Worm (Caenorhabditis elegans) whole organism, L4 larva: ENCODE measurements around the gene C25H3.7.
A peak's percentile ranks its signal among the peaks of the same experiment; 100 is the strongest.

Experiments
- D1046.2 ChIP-seq: fragments of 200-800 bp; sonication (Bioruptor generic); IDR thresholded peaks from 2 replicates; pipeline ENCODE4 v1.3.6; 2022; ENCODE audit warnings: missing genetic modification characterization, missing compliant biosample characterization
- F37D6.2 ChIP-seq: sonication (generic microtip); optimal IDR thresholded peaks from 2 replicates; lab custom pipeline; 2016; ENCODE audit warnings: mild to moderate bottlenecking, missing genetic modification characterization, missing compliant biosample characterization
- F44E2.7 ChIP-seq: fragments of 200-800 bp; sonication (Bioruptor generic); IDR thresholded peaks from 2 replicates; pipeline ENCODE4 v2.1.2; 2022; ENCODE audit warnings: missing genetic modification characterization, missing compliant biosample characterization
- F49E8.2 ChIP-seq: sonication (generic microtip); optimal IDR thresholded peaks from 2 replicates; lab custom pipeline; 2016; ENCODE audit warnings: missing compliant biosample characterization, mild to moderate bottlenecking, missing genetic modification characterization, borderline replicate concordance
- R02D3.7 ChIP-seq: fragments of 150-350 bp; sonication (generic microtip); optimal IDR thresholded peaks from 3 replicates; lab custom pipeline; 2014; ENCODE audit warnings: missing biosample characterization, missing genetic modification characterization
- T20F7.1 ChIP-seq: fragments of 200-800 bp; sonication (Bioruptor generic); optimal IDR thresholded peaks from 2 replicates; lab custom pipeline; 2018; ENCODE audit warnings: mild to moderate bottlenecking, missing genetic modification characterization, missing compliant biosample characterization
- T26A8.4 ChIP-seq: fragments of 200-800 bp; sonication (Bioruptor generic); IDR thresholded peaks from 2 replicates; pipeline ENCODE4 v1.3.6; 2022; ENCODE audit warnings: missing genetic modification characterization, missing compliant biosample characterization
- Y48G9A.11 ChIP-seq: fragments of 200-800 bp; sonication (Bioruptor generic); IDR thresholded peaks from 2 replicates; pipeline ENCODE4 v1.3.6; 2022; ENCODE audit warnings: missing genetic modification reagents, missing genetic modification characterization, missing compliant biosample characterization
- Y5F2A.4 ChIP-seq: fragments of 200-800 bp; sonication (Bioruptor generic); optimal IDR thresholded peaks from 2 replicates; lab custom pipeline; 2018; ENCODE audit warnings: mild to moderate bottlenecking, missing genetic modification characterization, missing compliant biosample characterization
- Y75B8A.6 ChIP-seq: fragments of 200-800 bp; sonication (Bioruptor generic); IDR thresholded peaks from 2 replicates; pipeline ENCODE4 v1.3.6; 2022; ENCODE audit warnings: missing genetic modification reagents, missing genetic modification characterization, missing compliant biosample characterization
- aha-1 ChIP-seq: fragments of 150-350 bp; peaks from one replicate; lab custom pipeline; 2014; ENCODE audit warnings: missing biosample characterization, missing genetic modification characterization
- aly-2 ChIP-seq: sonication (generic microtip); optimal IDR thresholded peaks from 2 replicates; lab custom pipeline; 2018; ENCODE audit warnings: missing biosample characterization, missing genetic modification characterization
- ama-1 ChIP-seq: fragments of 150-350 bp; optimal IDR thresholded peaks from 2 replicates; lab custom pipeline; 2014; ENCODE audit warnings: inconsistent platforms, mixed read lengths
- cey-2 ChIP-seq: sonication (generic microtip); optimal IDR thresholded peaks from 3 replicates; lab custom pipeline; 2017; ENCODE audit warnings: missing genetic modification characterization, mild to moderate bottlenecking, missing compliant biosample characterization, antibody characterized with exemption, borderline replicate concordance; ENCODE audit not compliant: insufficient read depth
- daf-16 ChIP-seq, 3 experiments: sonication (generic microtip); optimal IDR thresholded peaks; 2 replicates each; lab custom pipeline; 2016 to 2017; ENCODE audit warnings: missing genetic modification characterization in 3 of 3, missing genetic modification reagents in 3 of 3, mild to moderate bottlenecking in 2 of 3, missing compliant biosample characterization in 2 of 3, missing biosample characterization in 1 of 3, moderate library complexity in 1 of 3
- daf-8 ChIP-seq: fragments of 200-800 bp; sonication (Bioruptor generic); IDR thresholded peaks from 2 replicates; pipeline ENCODE4 v1.3.6; 2022; ENCODE audit warnings: missing genetic modification characterization, missing compliant biosample characterization
- egl-27 ChIP-seq: sonication (generic microtip); optimal IDR thresholded peaks from 3 replicates; lab custom pipeline; 2017; ENCODE audit warnings: missing biosample characterization, missing genetic modification reagents, missing genetic modification characterization
- egl-43 ChIP-seq: fragments of 200-800 bp; sonication (Bioruptor generic); IDR thresholded peaks from 2 replicates; pipeline ENCODE4 v1.3.6; 2022; ENCODE audit warnings: missing genetic modification reagents, missing genetic modification characterization, missing compliant biosample characterization
- fkh-10 ChIP-seq: fragments of 150-350 bp; optimal IDR thresholded peaks from 2 replicates; lab custom pipeline; 2014; ENCODE audit warnings: missing biosample characterization, missing genetic modification reagents, missing genetic modification characterization
- fos-1 ChIP-seq: fragments of 150-350 bp; optimal IDR thresholded peaks from 2 replicates; lab custom pipeline; 2014; ENCODE audit warnings: missing biosample characterization, missing genetic modification characterization
- hif-1 ChIP-seq, 2 experiments: sonication (generic microtip); optimal IDR thresholded peaks; 2 replicates each; lab custom pipeline; 2016 to 2017; ENCODE audit warnings: missing compliant biosample characterization in 2 of 2, missing genetic modification characterization in 2 of 2, missing genetic modification reagents in 2 of 2, missing genotype in 2 of 2, mild to moderate bottlenecking in 1 of 2
- hlh-11 ChIP-seq: fragments of 200-800 bp; sonication (Bioruptor generic); optimal IDR thresholded peaks from 2 replicates; lab custom pipeline; 2018; ENCODE audit warnings: mild to moderate bottlenecking, missing genetic modification characterization, missing compliant biosample characterization
- hlh-30 ChIP-seq: sonication (generic microtip); optimal IDR thresholded peaks from 2 replicates; lab custom pipeline; 2017; ENCODE audit warnings: antibody characterized with exemption, mild to moderate bottlenecking, missing genetic modification characterization, missing compliant biosample characterization; ENCODE audit not compliant: insufficient read depth
- hmg-1.1 ChIP-seq: fragments of 200-800 bp; sonication (Bioruptor generic); IDR thresholded peaks from 2 replicates; pipeline ENCODE4 v1.3.6; 2022; ENCODE audit warnings: missing genetic modification reagents, missing genetic modification characterization, missing compliant biosample characterization
- lin-15B ChIP-seq: fragments of 150-350 bp; sonication (generic microtip); optimal IDR thresholded peaks from 3 replicates; lab custom pipeline; 2014; ENCODE audit warnings: missing biosample characterization, missing genetic modification characterization
- lin-29 ChIP-seq: fragments of 200-800 bp; sonication (Bioruptor generic); IDR thresholded peaks from 2 replicates; pipeline ENCODE4 v1.3.6; 2022; ENCODE audit warnings: missing genetic modification reagents, missing genetic modification characterization, missing compliant biosample characterization
- lin-39 ChIP-seq: fragments of 150-350 bp; optimal IDR thresholded peaks from 2 replicates; lab custom pipeline; 2014; ENCODE audit warnings: missing biosample characterization, missing genetic modification reagents, missing genetic modification characterization
- madf-9 ChIP-seq: fragments of 200-800 bp; sonication (Bioruptor generic); conservative IDR thresholded peaks from 2 replicates; pipeline ENCODE4 v1.3.6; 2022; ENCODE audit warnings: missing genetic modification reagents, missing genetic modification characterization, missing compliant biosample characterization
- mdl-1 ChIP-seq, 2 experiments: fragments of 150-350 bp in 1 of 2; sonication (generic microtip) in 1 of 2; optimal IDR thresholded peaks; 2 replicates each; lab custom pipeline; 2014 to 2017; ENCODE audit warnings: missing biosample characterization in 2 of 2, missing genetic modification characterization in 2 of 2
- mep-1 ChIP-seq: fragments of 150-350 bp; sonication (generic microtip); optimal IDR thresholded peaks from 3 replicates; lab custom pipeline; 2014; ENCODE audit warnings: missing biosample characterization, missing genetic modification characterization
- mxl-2 ChIP-seq: fragments of 200-800 bp; sonication (Bioruptor generic); conservative IDR thresholded peaks from 2 replicates; pipeline ENCODE4 v1.3.6; 2022; ENCODE audit warnings: missing genetic modification reagents, missing genetic modification characterization, missing compliant biosample characterization
- nhr-10 ChIP-seq: fragments of 150-350 bp; optimal IDR thresholded peaks from 2 replicates; lab custom pipeline; 2014; ENCODE audit warnings: missing biosample characterization, missing genetic modification characterization
- nhr-111 ChIP-seq: fragments of 200-800 bp; sonication (Bioruptor generic); optimal IDR thresholded peaks from 2 replicates; lab custom pipeline; 2018; ENCODE audit warnings: mild to moderate bottlenecking, missing genetic modification characterization, missing compliant biosample characterization
- nhr-25 ChIP-seq: sonication (generic microtip); optimal IDR thresholded peaks from 2 replicates; lab custom pipeline; 2017; ENCODE audit warnings: missing genetic modification characterization, mild to moderate bottlenecking, missing compliant biosample characterization, antibody characterized with exemption, moderate library complexity, borderline replicate concordance; ENCODE audit not compliant: insufficient read depth
- nhr-28 ChIP-seq: fragments of 150-350 bp; optimal IDR thresholded peaks from 2 replicates; lab custom pipeline; 2014; ENCODE audit warnings: missing biosample characterization, missing genetic modification characterization
- nhr-41 ChIP-seq: fragments of 200-800 bp; sonication (Bioruptor generic); IDR thresholded peaks from 2 replicates; pipeline ENCODE4 v1.3.6; 2022; ENCODE audit warnings: missing genetic modification reagents, missing genetic modification characterization, missing compliant biosample characterization
- nhr-77 ChIP-seq: fragments of 150-350 bp; optimal IDR thresholded peaks from 2 replicates; lab custom pipeline; 2014; ENCODE audit warnings: missing biosample characterization, missing genetic modification characterization
- pha-4 ChIP-seq, 2 experiments: fragments of 150-350 bp in 1 of 2; fragments of 200-800 bp in 1 of 2; sonication (Bioruptor generic) in 1 of 2; IDR thresholded peaks in 1 of 2; optimal IDR thresholded peaks in 1 of 2; 2 replicates each; pipeline versions ENCODE4 v1.3.6 to Lab custom; 2014 to 2022; ENCODE audit warnings: missing genetic modification characterization in 2 of 2, missing genetic modification reagents in 2 of 2, missing biosample characterization in 1 of 2, missing compliant biosample characterization in 1 of 2
- pqm-1 ChIP-seq: sonication (generic microtip); optimal IDR thresholded peaks from 2 replicates; lab custom pipeline; 2017; ENCODE audit warnings: missing biosample characterization, missing genetic modification characterization
- spr-1 ChIP-seq: sonication (generic microtip); optimal IDR thresholded peaks from 2 replicates; lab custom pipeline; 2016; ENCODE audit warnings: mild to moderate bottlenecking, missing genetic modification characterization, missing compliant biosample characterization
- tag-97 ChIP-seq: fragments of 200-800 bp; sonication (Bioruptor generic); IDR thresholded peaks from 2 replicates; pipeline ENCODE4 v1.3.6; 2022; ENCODE audit warnings: missing genetic modification characterization, missing compliant biosample characterization
- tra-1 ChIP-seq: fragments of 200-800 bp; sonication (Bioruptor generic); IDR thresholded peaks from 2 replicates; pipeline ENCODE4 v1.3.6; 2022; ENCODE audit warnings: missing genetic modification reagents, missing genetic modification characterization, missing compliant biosample characterization
- unc-39 ChIP-seq: sonication (generic microtip); optimal IDR thresholded peaks from 2 replicates; lab custom pipeline; 2017; ENCODE audit warnings: missing biosample characterization, missing genetic modification characterization
- unc-62 ChIP-seq, 3 experiments: fragments of 150-350 bp in 1 of 3; sonication (generic microtip); optimal IDR thresholded peaks in 2 of 3; peaks in 1 of 3; 1 replicate in 1 of 3; 2 replicates in 2 of 3; lab custom pipeline; 2014 to 2017; ENCODE audit warnings: missing biosample characterization in 3 of 3, missing genetic modification characterization in 3 of 3, missing genetic modification reagents in 3 of 3, missing genotype in 1 of 3
- vab-7 ChIP-seq: fragments of 200-800 bp; sonication (Bioruptor generic); IDR thresholded peaks from 2 replicates; pipeline ENCODE4 v1.3.6; 2022; ENCODE audit warnings: missing genetic modification reagents, missing genetic modification characterization, missing compliant biosample characterization
- zfp-2 ChIP-seq: sonication (generic microtip); optimal IDR thresholded peaks from 2 replicates; lab custom pipeline; 2016; ENCODE audit warnings: mild to moderate bottlenecking, missing genetic modification characterization, missing compliant biosample characterization
- zfp-3 ChIP-seq: fragments of 200-800 bp; sonication (Bioruptor generic); conservative IDR thresholded peaks from 2 replicates; pipeline ENCODE4 v1.3.6; 2022; ENCODE audit warnings: missing genetic modification reagents, missing genetic modification characterization, missing compliant biosample characterization

Gene C25H3.7

DNA sequence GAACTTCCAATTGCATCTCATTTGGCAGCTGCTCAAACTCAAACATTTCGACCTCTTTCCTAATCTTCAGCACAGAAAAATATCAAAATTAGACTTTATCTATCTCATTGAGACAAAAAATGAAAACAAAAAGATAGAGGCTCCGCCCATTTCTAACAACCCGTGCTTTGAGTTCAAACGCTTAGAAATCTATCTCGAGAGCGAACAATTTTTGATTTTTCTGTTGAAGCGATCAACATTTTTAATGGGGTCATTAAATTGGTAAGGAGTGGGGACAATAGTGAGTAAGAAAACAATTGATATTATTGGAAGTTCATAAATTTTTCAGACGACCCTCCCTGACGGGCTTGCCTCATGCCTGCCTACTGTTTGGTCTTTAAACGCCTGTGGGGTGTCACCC is 30.1 kb upstream of the C25H3.7 start, which contains the start of the genes C25H3.10 and C25H3.1:
TSS of gene C25H3.10 (minus strand) at position 101 of the 400 bp plus-strand sequence.
TSS of gene C25H3.1 (plus strand) at position 203 of the 400 bp plus-strand sequence.
- TF ChIP-seq nhr-28 (tag; lab: Kevin White, UChicago) (peak; percentile 12), hlh-30 (tag; lab: Kevin White, UChicago) (peak; percentile 19), lin-39 (tag; lab: Kevin White, UChicago) (no peak)

DNA sequence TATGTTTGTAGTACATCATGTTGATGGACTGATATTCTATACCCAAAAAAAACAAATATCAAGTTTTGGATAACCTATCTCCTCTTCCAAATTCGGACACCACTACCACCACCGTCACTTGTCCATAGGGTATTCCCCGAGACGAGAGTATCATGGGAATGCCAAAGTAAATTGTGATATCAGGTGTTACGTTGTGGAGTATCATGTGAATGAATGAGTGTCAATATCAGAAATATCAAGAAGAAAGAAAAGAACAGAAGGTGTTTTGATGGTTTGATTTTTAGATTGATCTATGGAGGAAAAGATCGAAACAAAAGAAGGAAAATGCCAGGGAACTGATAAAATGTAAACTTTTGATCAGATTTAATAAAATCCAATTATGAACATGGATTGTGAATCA is 29.5 kb upstream of the C25H3.7 start:
- no peak for TF ChIP-seq Y5F2A.4 (GFP tag; lab: Kevin White, UChicago)
- TF ChIP-seq nhr-25 (tag; lab: Kevin White, UChicago): no peak
- no peak for TF ChIP-seq ama-1 (lab: Kevin White, UChicago)
- no peak for TF ChIP-seq F44E2.7 (GFP tag; lab: Robert Waterston, UW)
- no peak for TF ChIP-seq spr-1 (tag; lab: Kevin White, UChicago)
- no peak for TF ChIP-seq T20F7.1 (GFP tag; lab: Kevin White, UChicago)
- no peak for TF ChIP-seq hmg-1.1 (GFP tag; lab: Robert Waterston, UW)
- TF ChIP-seq nhr-10 (tag; lab: Kevin White, UChicago): no peak
- TF ChIP-seq F37D6.2 (tag; lab: Kevin White, UChicago): no peak
- TF ChIP-seq nhr-77 (tag; lab: Kevin White, UChicago): peak; percentile 21
- no peak for TF ChIP-seq egl-27 (tag; lab: Kevin White, UChicago)
- TF ChIP-seq daf-16 (GFP tag; optimal IDR thresholded peaks at IDR 0.05; lab: Kevin White, UChicago): no peak
- TF ChIP-seq daf-16 (tag; optimal IDR thresholded peaks at IDR 0.05; lab: Kevin White, UChicago): no peak
- TF ChIP-seq pqm-1: no peak
- no peak for TF ChIP-seq nhr-41
- no peak for TF ChIP-seq madf-9 (GFP tag; lab: Robert Waterston, UW)
- TF ChIP-seq mxl-2: no peak
- TF ChIP-seq cey-2 (tag; lab: Kevin White, UChicago): no peak
- TF ChIP-seq mep-1 (tag; lab: Kevin White, UChicago): peak; percentile 7
- TF ChIP-seq fos-1 (tag; lab: Kevin White, UChicago): no peak
- no peak for TF ChIP-seq nhr-111 (GFP tag; lab: Kevin White, UChicago)
- TF ChIP-seq hlh-11 (tag; lab: Kevin White, UChicago): peak; percentile 51
- TF ChIP-seq fkh-10 (GFP tag; lab: Kevin White, UChicago): no peak
- TF ChIP-seq hlh-30 (tag; lab: Kevin White, UChicago): peak; percentile 90
- TF ChIP-seq pha-4 (GFP tag; IDR thresholded peaks at IDR 0.05; lab: Robert Waterston, UW): no peak
- TF ChIP-seq pha-4 (tag; optimal IDR thresholded peaks at IDR 0.05; lab: Kevin White, UChicago): no peak
- TF ChIP-seq lin-39 (tag; lab: Kevin White, UChicago): no peak
- no peak for TF ChIP-seq daf-8
- TF ChIP-seq unc-39 (tag; lab: Kevin White, UChicago): no peak
- no peak for TF ChIP-seq Y75B8A.6 (GFP tag; lab: Robert Waterston, UW)
- TF ChIP-seq tag-97 (GFP tag; lab: Robert Waterston, UW): no peak
- TF ChIP-seq aly-2 (tag; lab: Kevin White, UChicago): no peak
- TF ChIP-seq zfp-2 (tag; lab: Kevin White, UChicago): no peak
- TF ChIP-seq unc-62 (GFP tag; optimal IDR thresholded peaks at IDR 0.05 in 1 of 2; lab: Kevin White, UChicago): no peak
- TF ChIP-seq unc-62 (tag; optimal IDR thresholded peaks at IDR 0.05; lab: Kevin White, UChicago): no peak
- TF ChIP-seq hif-1 (tag; optimal IDR thresholded peaks at IDR 0.05; lab: Kevin White, UChicago): no peak
- no peak for TF ChIP-seq lin-29
- TF ChIP-seq F49E8.2 (tag; lab: Kevin White, UChicago): no peak
- TF ChIP-seq tra-1 (GFP tag; lab: Robert Waterston, UW): no peak
- no peak for TF ChIP-seq zfp-3 (GFP tag; lab: Robert Waterston, UW)
- no peak for TF ChIP-seq egl-43 (GFP tag; lab: Robert Waterston, UW)
- peak in 1 of 2 experiments; percentile 50 for TF ChIP-seq mdl-1 (tag; optimal IDR thresholded peaks at IDR 0.05; lab: Kevin White, UChicago)
- TF ChIP-seq R02D3.7 (tag; lab: Kevin White, UChicago): no peak
- no peak for TF ChIP-seq T26A8.4 (GFP tag; lab: Robert Waterston, UW)
- peak; percentile 80 for TF ChIP-seq aha-1 (tag; lab: Kevin White, UChicago)
- no peak for TF ChIP-seq lin-15B
- no peak for TF ChIP-seq D1046.2 (GFP tag; lab: Robert Waterston, UW)
- no peak for TF ChIP-seq vab-7 (GFP tag; lab: Robert Waterston, UW)
- TF ChIP-seq Y48G9A.11 (GFP tag; lab: Robert Waterston, UW): no peak
